Worm (Caenorhabditis elegans) whole organism, L4/young adult: ENCODE measurements around the gene cln-3.1.

ENCODE experiments used
- W03F9.2 ChIP-seq: fragments of 150-350 bp; optimal IDR thresholded peaks from 2 replicates; lab custom pipeline; 2014; ENCODE audit warnings: missing biosample characterization, missing genetic modification characterization
- dao-5 ChIP-seq: sonication (generic microtip); optimal IDR thresholded peaks from 2 replicates; lab custom pipeline; 2016; ENCODE audit warnings: missing genotype, missing genetic modification characterization, moderate library complexity, missing compliant biosample characterization
- him-1 ChIP-seq: sonication (generic microtip); optimal IDR thresholded peaks from 2 replicates; lab custom pipeline; 2016; ENCODE audit warnings: missing genotype, missing genetic modification reagents, missing genetic modification characterization, missing compliant biosample characterization

- TF ChIP-seq dao-5 (tag; lab: Kevin White, UChicago): no peak
- TF ChIP-seq W03F9.2 (tag; lab: Kevin White, UChicago): no peak
- TF ChIP-seq him-1 (tag; lab: Kevin White, UChicago): no peak
Measured at ce11 chrV:11308346-11308745, 42.9 kb upstream of the cln-3.1 start, which contains the start of gene snf-11.
